Worm (Caenorhabditis elegans) whole organism, L4 larva: ENCODE results near the gene Y4C6A.3.
"Not testable (repeated sequence)": the region's sequence is repeated elsewhere in the genome, so short reads cannot be mapped to it uniquely, and the experiment has no call there.

Experiments used
- ceh-82 ChIP-seq: sonication (generic microtip); optimal IDR thresholded peaks from 2 replicates; lab custom pipeline; 2017; ENCODE audit warnings: missing biosample characterization, missing genetic modification characterization
- fos-1 ChIP-seq: fragments of 150-350 bp; optimal IDR thresholded peaks from 2 replicates; lab custom pipeline; 2014; ENCODE audit warnings: missing biosample characterization, missing genetic modification characterization
- mdl-1 ChIP-seq, 2 experiments: fragments of 150-350 bp in 1 of 2; sonication (generic microtip) in 1 of 2; optimal IDR thresholded peaks; 2 replicates each; lab custom pipeline; 2014 to 2017; ENCODE audit warnings: missing biosample characterization in 2 of 2, missing genetic modification characterization in 2 of 2
- nhr-10 ChIP-seq: fragments of 150-350 bp; optimal IDR thresholded peaks from 2 replicates; lab custom pipeline; 2014; ENCODE audit warnings: missing biosample characterization, missing genetic modification characterization
- nhr-11 ChIP-seq: fragments of 150-350 bp; optimal IDR thresholded peaks from 2 replicates; lab custom pipeline; 2014; ENCODE audit warnings: missing biosample characterization, missing genetic modification characterization
- pqm-1 ChIP-seq: sonication (generic microtip); optimal IDR thresholded peaks from 2 replicates; lab custom pipeline; 2017; ENCODE audit warnings: missing biosample characterization, missing genetic modification characterization
- sdz-12 ChIP-seq: fragments of 200-800 bp; sonication (Bioruptor generic); optimal IDR thresholded peaks from 2 replicates; lab custom pipeline; 2018; ENCODE audit warnings: mild to moderate bottlenecking, missing genetic modification characterization, missing compliant biosample characterization

DNA sequence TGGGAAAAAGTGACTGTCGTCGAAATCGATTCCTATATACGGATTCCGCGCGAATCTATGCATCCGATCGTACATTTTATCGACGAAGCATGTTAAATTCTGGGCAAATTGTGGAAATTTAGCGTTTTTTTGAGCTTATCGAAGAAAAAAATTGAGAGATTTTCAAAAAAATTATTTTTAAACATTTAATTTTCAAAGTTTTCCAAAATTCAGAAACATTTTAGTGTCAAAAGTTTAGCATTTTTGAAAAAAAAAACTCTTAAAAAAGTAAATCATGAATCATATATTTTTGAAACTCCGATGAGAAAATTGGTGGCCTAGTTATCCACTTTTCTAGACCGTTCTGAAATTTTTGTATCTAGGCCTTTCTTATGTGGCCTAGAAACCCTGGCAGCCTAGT is 35.2 kb upstream of the Y4C6A.3 start, which contains the start of gene B0273.115:
- not testable (repeated sequence) for TF ChIP-seq pqm-1; fos-1 (tag; lab: Kevin White, UChicago); nhr-11 (tag; lab: Kevin White, UChicago); sdz-12; nhr-10 (tag; lab: Kevin White, UChicago); ceh-82; mdl-1 (tag; optimal IDR thresholded peaks at IDR 0.05; lab: Kevin White, UChicago)
